Worm (Caenorhabditis elegans) whole organism, L2 larva: ENCODE measurements around the gene top-2.

Experiments
- F13H6.1 ChIP-seq: sonication (generic microtip); optimal IDR thresholded peaks from 2 replicates; lab custom pipeline; 2016; ENCODE audit warnings: missing genetic modification characterization, missing compliant biosample characterization
- R02D3.7 ChIP-seq: fragments of 150-350 bp; optimal IDR thresholded peaks from 2 replicates; lab custom pipeline; 2014; ENCODE audit warnings: missing biosample characterization, missing genetic modification characterization
- ceh-82 ChIP-seq: fragments of 150-350 bp; optimal IDR thresholded peaks from 2 replicates; lab custom pipeline; 2014; ENCODE audit warnings: missing biosample characterization, missing genetic modification characterization
- fos-1 ChIP-seq: fragments of 150-350 bp; optimal IDR thresholded peaks from 2 replicates; lab custom pipeline; 2014; ENCODE audit warnings: missing biosample characterization, missing genetic modification characterization
- ztf-11 ChIP-seq: sonication (generic microtip); optimal IDR thresholded peaks from 2 replicates; lab custom pipeline; 2017; ENCODE audit warnings: missing biosample characterization, missing genetic modification characterization

DNA sequence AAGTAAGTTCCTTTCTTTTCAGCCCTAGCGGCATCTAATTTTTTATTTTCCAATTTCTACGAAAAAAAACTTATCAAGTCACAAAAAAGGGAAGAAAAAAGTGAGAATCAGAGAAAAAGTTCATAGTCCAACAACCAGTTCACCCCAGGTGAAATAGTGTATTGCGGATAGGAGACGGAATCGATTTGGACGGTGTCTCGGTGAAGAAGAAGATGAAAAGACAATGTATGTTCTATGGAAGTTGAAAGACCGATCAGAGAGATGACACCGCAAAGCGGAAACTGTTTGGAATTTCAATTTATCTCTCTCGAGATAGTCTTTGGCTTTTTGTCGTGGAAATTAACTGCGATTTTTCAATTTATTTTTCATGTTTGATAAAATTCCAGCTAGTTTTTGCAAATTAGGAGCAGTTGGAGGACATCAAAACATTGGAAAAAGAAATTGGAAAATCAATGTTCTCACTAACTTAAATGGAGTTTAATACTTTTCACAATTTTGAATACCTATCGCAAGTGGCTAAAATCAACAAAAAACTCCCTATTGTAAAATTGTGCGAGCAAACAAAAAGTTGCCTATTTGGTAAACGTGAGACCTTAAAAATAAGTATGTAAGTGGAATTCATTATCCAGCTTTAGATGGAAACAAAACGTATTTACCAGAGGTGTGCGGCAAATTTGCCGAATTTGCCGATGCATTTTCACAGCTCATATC is 22.6 kb upstream of the top-2 start:
- TF ChIP-seq ceh-82 (tag; lab: Kevin White, UChicago) (no peak), F13H6.1 (tag; lab: Kevin White, UChicago) (no peak), R02D3.7 (tag; lab: Kevin White, UChicago) (no peak), ztf-11 (tag; lab: Kevin White, UChicago) (no peak), fos-1 (no peak)
